Fruit fly (Drosophila melanogaster) whole organism, embryonic: ENCODE results near the gene witty.
A peak's percentile ranks its signal among the peaks of the same experiment; 100 is the strongest.

Experiments
- ATbp ChIP-seq: fragments of 200-800 bp; sonication (Bioruptor generic); optimal IDR thresholded peaks from 2 replicates; lab custom pipeline; 2017; ENCODE audit warnings: missing biosample characterization, mild to moderate bottlenecking, missing genetic modification characterization, missing genetic modification reagents
- Aef1 ChIP-seq: fragments of 200-800 bp; sonication (Bioruptor generic); IDR thresholded peaks from 3 replicates; pipeline ENCODE4 v1.3.6; 2022; ENCODE audit warnings: missing biosample characterization, missing genetic modification characterization
- CG10565 ChIP-seq: fragments of 200-800 bp; sonication (Bioruptor generic); optimal IDR thresholded peaks from 3 replicates; lab custom pipeline; 2016; ENCODE audit warnings: missing biosample characterization, mild to moderate bottlenecking, missing genetic modification characterization
- CG11247 ChIP-seq: fragments of 200-800 bp; sonication (Bioruptor generic); IDR thresholded peaks from 2 replicates; pipeline ENCODE4 v1.3.6; 2022; ENCODE audit warnings: missing biosample characterization, missing genetic modification characterization
- CG11723 ChIP-seq: fragments of 200-800 bp; sonication (Bioruptor generic); optimal IDR thresholded peaks from 2 replicates; lab custom pipeline; 2017; ENCODE audit warnings: missing biosample characterization, mild to moderate bottlenecking, missing genetic modification characterization
- CG12299 ChIP-seq: fragments of 200-800 bp; sonication (Bioruptor generic); optimal IDR thresholded peaks from 2 replicates; lab custom pipeline; 2018; ENCODE audit warnings: missing biosample characterization, mild to moderate bottlenecking, missing genetic modification characterization
- CG13775 ChIP-seq: fragments of 200-800 bp; sonication (Bioruptor generic); optimal IDR thresholded peaks from 3 replicates; lab custom pipeline; 2017; ENCODE audit warnings: missing biosample characterization, mild to moderate bottlenecking, missing genetic modification characterization
- CG15479 ChIP-seq: fragments of 200-800 bp; sonication (Bioruptor generic); optimal IDR thresholded peaks from 3 replicates; lab custom pipeline; 2019; ENCODE audit warnings: missing biosample characterization, mild to moderate bottlenecking, missing genetic modification characterization, moderate library complexity
- CG1647 ChIP-seq: fragments of 200-800 bp; sonication (Bioruptor generic); optimal IDR thresholded peaks from 3 replicates; lab custom pipeline; 2016; ENCODE audit warnings: missing biosample characterization, missing genetic modification characterization
- CG16863 ChIP-seq: fragments of 200-800 bp; sonication (Bioruptor generic); optimal IDR thresholded peaks from 3 replicates; lab custom pipeline; 2016; ENCODE audit warnings: missing biosample characterization, missing genetic modification characterization
- CG17186 ChIP-seq: fragments of 200-800 bp; sonication (Bioruptor generic); optimal IDR thresholded peaks from 3 replicates; lab custom pipeline; 2017; ENCODE audit warnings: missing biosample characterization, missing genetic modification reagents, missing genetic modification characterization
- CG18619 ChIP-seq: fragments of 200-800 bp; sonication (Bioruptor generic); optimal IDR thresholded peaks from 3 replicates; lab custom pipeline; 2017; ENCODE audit warnings: missing biosample characterization, mild to moderate bottlenecking, missing genetic modification characterization
- CG32772 ChIP-seq: fragments of 200-800 bp; sonication (Bioruptor generic); IDR thresholded peaks from 2 replicates; pipeline ENCODE4 v1.3.6; 2022; ENCODE audit warnings: missing biosample characterization, missing genetic modification characterization
- CG3281 ChIP-seq: fragments of 200-800 bp; sonication (Bioruptor generic); optimal IDR thresholded peaks from 3 replicates; lab custom pipeline; 2017; ENCODE audit warnings: missing biosample characterization, mild to moderate bottlenecking, missing genetic modification characterization
- CG4404 ChIP-seq: fragments of 200-800 bp; sonication (Bioruptor generic); IDR thresholded peaks from 2 replicates; pipeline ENCODE4 v1.3.6; 2022; ENCODE audit warnings: missing biosample characterization, missing genetic modification characterization
- CG4424 ChIP-seq: fragments of 200-800 bp; sonication (Bioruptor generic); optimal IDR thresholded peaks from 3 replicates; lab custom pipeline; 2016; ENCODE audit warnings: missing biosample characterization, missing genetic modification characterization
- CG6854 ChIP-seq: fragments of 200-800 bp; sonication (Bioruptor generic); optimal IDR thresholded peaks from 3 replicates; lab custom pipeline; 2017; ENCODE audit warnings: missing biosample characterization, mild to moderate bottlenecking, missing genetic modification characterization
- CG8089 ChIP-seq: fragments of 200-800 bp; sonication (Bioruptor generic); optimal IDR thresholded peaks from 3 replicates; lab custom pipeline; 2016; ENCODE audit warnings: missing biosample characterization, missing genetic modification characterization
- CG8388 ChIP-seq: fragments of 200-800 bp; sonication (Bioruptor generic); optimal IDR thresholded peaks from 2 replicates; lab custom pipeline; 2019; ENCODE audit warnings: missing biosample characterization, mild to moderate bottlenecking, missing genetic modification characterization, moderate library complexity
- Chrac-16 ChIP-seq: fragments of 200-800 bp; sonication (Bioruptor generic); optimal IDR thresholded peaks from 3 replicates; lab custom pipeline; 2016; ENCODE audit warnings: missing biosample characterization, missing genetic modification characterization
- Dref ChIP-seq: fragments of 200-800 bp; sonication (Bioruptor generic); IDR thresholded peaks from 2 replicates; pipeline ENCODE4 v1.3.6; 2022; ENCODE audit warnings: missing biosample characterization, missing genetic modification characterization
- Drgx ChIP-seq: fragments of 200-800 bp; sonication (Bioruptor generic); IDR thresholded peaks from 2 replicates; pipeline ENCODE4 v1.3.6; 2022; ENCODE audit warnings: missing biosample characterization, missing genetic modification characterization
- H15 ChIP-seq: fragments of 200-800 bp; sonication (Bioruptor generic); IDR thresholded peaks from 3 replicates; pipeline ENCODE4 v1.3.6; 2022; ENCODE audit warnings: missing biosample characterization, missing genetic modification characterization
- Hand ChIP-seq: fragments of 200-800 bp; sonication (Bioruptor generic); optimal IDR thresholded peaks from 2 replicates; lab custom pipeline; 2017; ENCODE audit warnings: mild to moderate bottlenecking, missing biosample characterization, missing genetic modification reagents, missing genetic modification characterization
- Jarid2 ChIP-seq: fragments of 200-800 bp; sonication (Bioruptor generic); optimal IDR thresholded peaks from 3 replicates; lab custom pipeline; 2017; ENCODE audit warnings: mild to moderate bottlenecking, missing biosample characterization, missing genetic modification reagents, missing genetic modification characterization
- Mrtf ChIP-seq: fragments of 200-800 bp; sonication (Bioruptor generic); IDR thresholded peaks from 3 replicates; pipeline ENCODE4 v1.3.6; 2022; ENCODE audit warnings: missing biosample characterization, missing genetic modification characterization
- NfI ChIP-seq: fragments of 200-800 bp; sonication (Bioruptor generic); optimal IDR thresholded peaks from 3 replicates; lab custom pipeline; 2018; ENCODE audit warnings: missing biosample characterization, mild to moderate bottlenecking, missing genetic modification characterization, moderate library complexity
- Opbp ChIP-seq: fragments of 200-800 bp; sonication (Bioruptor generic); IDR thresholded peaks from 3 replicates; pipeline ENCODE4 v1.3.6; 2022; ENCODE audit warnings: missing biosample characterization, missing genetic modification characterization; ENCODE audit not compliant: partially characterized antibody
- Ptx1 ChIP-seq: fragments of 200-800 bp; sonication (Bioruptor generic); IDR thresholded peaks from 2 replicates; pipeline ENCODE4 v1.3.6; 2022; ENCODE audit warnings: missing biosample characterization, missing genetic modification characterization
- Sry-β ChIP-seq: fragments of 200-800 bp; sonication (Bioruptor generic); optimal IDR thresholded peaks from 2 replicates; lab custom pipeline; 2018; ENCODE audit warnings: missing biosample characterization, mild to moderate bottlenecking, missing genetic modification characterization, moderate library complexity
- Ssrp ChIP-seq: fragments of 200-800 bp; sonication (Bioruptor generic); optimal IDR thresholded peaks from 2 replicates; lab custom pipeline; 2018; ENCODE audit warnings: missing biosample characterization, mild to moderate bottlenecking, missing genetic modification characterization, moderate library complexity
- Trl ChIP-seq, 3 experiments: fragments of >200 bp in 2 of 3; fragments of 200-800 bp in 1 of 3; sonication (Bioruptor generic) in 1 of 3; optimal IDR thresholded peaks; 2 replicates in 1 of 3; 3 replicates in 2 of 3; lab custom pipeline; 2016 to 2017; ENCODE audit warnings: missing biosample characterization in 1 of 3, missing genetic modification characterization in 1 of 3
- ase ChIP-seq: fragments of 200-800 bp; sonication (Bioruptor generic); IDR thresholded peaks from 3 replicates; pipeline ENCODE4 v1.3.6; 2022; ENCODE audit warnings: missing biosample characterization, missing genetic modification characterization
- bowl ChIP-seq: fragments of 200-800 bp; sonication (Bioruptor generic); IDR thresholded peaks from 2 replicates; pipeline ENCODE4 v1.3.6; 2022; ENCODE audit warnings: missing biosample characterization, missing genetic modification characterization
- chif ChIP-seq, 2 experiments: fragments of 200-800 bp; sonication (Bioruptor generic); optimal IDR thresholded peaks; 3 replicates each; lab custom pipeline; 2016; ENCODE audit warnings: missing biosample characterization in 2 of 2, missing genetic modification characterization in 2 of 2
- corto ChIP-seq: fragments of 200-800 bp; sonication (Bioruptor generic); optimal IDR thresholded peaks from 2 replicates; lab custom pipeline; 2016; ENCODE audit warnings: missing biosample characterization, mild to moderate bottlenecking, missing genetic modification characterization, moderate library complexity
- crol ChIP-seq: fragments of 200-800 bp; sonication (Bioruptor generic); IDR thresholded peaks from 2 replicates; pipeline ENCODE4 v1.3.6; 2022; ENCODE audit warnings: missing biosample characterization, missing genetic modification characterization
- en ChIP-seq: fragments of 200-800 bp; sonication (Bioruptor generic); optimal IDR thresholded peaks from 2 replicates; lab custom pipeline; 2016; ENCODE audit warnings: missing biosample characterization, missing genetic modification characterization
- gcm2 ChIP-seq: fragments of 200-800 bp; sonication (Bioruptor generic); optimal IDR thresholded peaks from 2 replicates; lab custom pipeline; 2016; ENCODE audit warnings: missing biosample characterization, missing genetic modification characterization
- gem ChIP-seq: fragments of 200-800 bp; sonication (Bioruptor generic); optimal IDR thresholded peaks from 2 replicates; lab custom pipeline; 2019; ENCODE audit warnings: missing biosample characterization, mild to moderate bottlenecking, missing genetic modification characterization, moderate library complexity
- gfzf ChIP-seq: fragments of 200-800 bp; sonication (Bioruptor generic); optimal IDR thresholded peaks from 2 replicates; lab custom pipeline; 2016; ENCODE audit warnings: missing biosample characterization, mild to moderate bottlenecking, missing genetic modification characterization, moderate library complexity
- p53 ChIP-seq: fragments of 200-800 bp; sonication (Bioruptor generic); optimal IDR thresholded peaks from 2 replicates; lab custom pipeline; 2016; ENCODE audit warnings: missing biosample characterization, missing genetic modification characterization
- pfk ChIP-seq: fragments of 200-800 bp; sonication (Bioruptor generic); optimal IDR thresholded peaks from 2 replicates; lab custom pipeline; 2018; ENCODE audit warnings: missing biosample characterization, mild to moderate bottlenecking, missing genetic modification characterization, moderate library complexity
- pita ChIP-seq: fragments of 200-800 bp; sonication (Bioruptor generic); optimal IDR thresholded peaks from 2 replicates; lab custom pipeline; 2017; ENCODE audit warnings: missing biosample characterization, mild to moderate bottlenecking, missing genetic modification characterization
- sim ChIP-seq: fragments of 200-800 bp; sonication (Bioruptor generic); IDR thresholded peaks from 2 replicates; pipeline ENCODE4 v1.3.6; 2022; ENCODE audit warnings: missing biosample characterization, missing genetic modification characterization
- sima ChIP-seq: fragments of 200-800 bp; sonication (Bioruptor generic); optimal IDR thresholded peaks from 2 replicates; lab custom pipeline; 2016; ENCODE audit warnings: missing biosample characterization, missing genetic modification characterization
- sisA ChIP-seq: fragments of 200-800 bp; sonication (Bioruptor generic); IDR thresholded peaks from 2 replicates; pipeline ENCODE4 v1.3.6; 2022; ENCODE audit warnings: missing biosample characterization, missing genetic modification characterization
- sna ChIP-seq: fragments of 200-800 bp; sonication (Bioruptor generic); IDR thresholded peaks from 2 replicates; pipeline ENCODE4 v1.3.6; 2022; ENCODE audit warnings: missing biosample characterization, missing genetic modification characterization; ENCODE audit not compliant: partially characterized antibody
- wek ChIP-seq: fragments of 200-800 bp; sonication (Bioruptor generic); optimal IDR thresholded peaks from 3 replicates; lab custom pipeline; 2018; ENCODE audit warnings: missing biosample characterization, mild to moderate bottlenecking, missing genetic modification characterization, moderate library complexity

Gene witty

dm6 chr2L:8292159-8292887 lies 45.8 kb upstream of the witty start (continued):
- TF ChIP-seq Aef1 (peak; percentile 94), CG4404 (GFP tag; lab: Robert Waterston, UW) (peak; percentile 91), gcm2 (GFP tag; lab: Kevin White, UChicago) (peak; percentile 89), ATbp (GFP tag; lab: Kevin White, UChicago) (peak; percentile 95), chif (GFP tag; optimal IDR thresholded peaks at IDR 0.05; lab: Kevin White, UChicago) (peak; percentile 91 to 96), CG3281 (peak; percentile 94), CG16863 (GFP tag; lab: Kevin White, UChicago) (peak; percentile 94), H15 (GFP tag; lab: Robert Waterston, UW) (peak; percentile 96), Dref (GFP tag; lab: Robert Waterston, UW) (no peak; the same call in 1 of the 2 replicates), sna (no peak), crol (GFP tag; lab: Robert Waterston, UW) (peak; percentile 84), p53 (peak; percentile 63), CG4424 (GFP tag; lab: Kevin White, UChicago) (peak; percentile 96), CG1647 (GFP tag; lab: Kevin White, UChicago) (peak; percentile 93), Ssrp (peak; percentile 93), Mrtf (GFP tag; lab: Robert Waterston, UW) (peak; percentile 97), CG10565 (GFP tag; lab: Kevin White, UChicago) (peak; percentile 71), sim (GFP tag; lab: Robert Waterston, UW) (peak; percentile 97), gem (tag; lab: Kevin White, UChicago) (peak; percentile 97), CG6854 (GFP tag; lab: Kevin White, UChicago) (peak; percentile 92), pfk (GFP tag; lab: Kevin White, UChicago) (peak; percentile 43), CG18619 (peak; percentile 94), bowl (GFP tag; lab: Robert Waterston, UW) (peak; percentile 93), sisA (GFP tag; lab: Robert Waterston, UW) (peak; percentile 95), CG32772 (GFP tag; lab: Robert Waterston, UW) (peak; percentile 97), CG11723 (GFP tag; lab: Kevin White, UChicago) (peak; percentile 92), Ptx1 (GFP tag; lab: Robert Waterston, UW) (peak; percentile 97), Drgx (peak; percentile 91), gfzf (peak; percentile 5), ase (GFP tag; lab: Robert Waterston, UW) (peak; percentile 95), Trl (optimal IDR thresholded peaks at IDR 0.05; lab: Kevin White, UChicago) (no peak), Trl (GFP tag; optimal IDR thresholded peaks at IDR 0.05; lab: Kevin White, UChicago) (peak; percentile 90), CG13775 (GFP tag; lab: Kevin White, UChicago) (peak; percentile 90), CG8089 (GFP tag; lab: Kevin White, UChicago) (peak; percentile 85), Opbp (GFP tag; lab: Robert Waterston, UW) (no peak), NfI (GFP tag; lab: Kevin White, UChicago) (peak; percentile 96), Chrac-16 (peak; percentile 93), en (GFP tag; lab: Kevin White, UChicago) (peak; percentile 93), sima (GFP tag; lab: Kevin White, UChicago) (peak; percentile 79), CG11247 (GFP tag; lab: Robert Waterston, UW) (peak; percentile 97), Sry-β (GFP tag; lab: Kevin White, UChicago) (peak; percentile 63), CG17186 (GFP tag; lab: Kevin White, UChicago) (peak; percentile 79), Jarid2 (GFP tag; lab: Kevin White, UChicago) (peak; percentile 70), Hand (GFP tag; lab: Kevin White, UChicago) (peak; percentile 89), CG8388 (GFP tag; lab: Kevin White, UChicago) (peak; percentile 97), wek (GFP tag; lab: Kevin White, UChicago) (peak; percentile 85), corto (GFP tag; lab: Kevin White, UChicago) (peak; percentile 27), pita (GFP tag; lab: Kevin White, UChicago) (no peak), CG15479 (GFP tag; lab: Kevin White, UChicago) (no peak), CG12299 (tag; lab: Kevin White, UChicago) (peak; percentile 96)
